Fruit fly (Drosophila melanogaster) S2 (cell line): Measurements from ENCODE around the gene Ids.

Source experiments
- CG8478 ChIP-seq: fragments of >200 bp; optimal IDR thresholded peaks from 2 replicates; lab custom pipeline; 2018
- CTCF ChIP-seq, 2 experiments: fragments of >200 bp; optimal IDR thresholded peaks; 2 replicates each; lab custom pipeline; 2018

- no peak for TF ChIP-seq CTCF (optimal IDR thresholded peaks at IDR 0.05; lab: Kevin White, UChicago)
- no peak for TF ChIP-seq CG8478
These were observed 26.2 kb upstream of the Ids start for dm6 chr3L:3351814-3352359.
